Worm (Caenorhabditis elegans) whole organism, L3 larva: ENCODE measurements around the gene F48G7.7.

ENCODE experiments used
- fos-1 ChIP-seq: fragments of 150-350 bp; optimal IDR thresholded peaks from 2 replicates; lab custom pipeline; 2014; ENCODE audit warnings: missing biosample characterization, missing genetic modification characterization
- nhr-12 ChIP-seq: fragments of 150-350 bp; optimal IDR thresholded peaks from 2 replicates; lab custom pipeline; 2014; ENCODE audit warnings: missing biosample characterization, missing genetic modification characterization
- pqm-1 ChIP-seq: fragments of 150-350 bp; optimal IDR thresholded peaks from 2 replicates; lab custom pipeline; 2017; ENCODE audit warnings: missing biosample characterization, missing genetic modification characterization, inconsistent platforms
- unc-62 ChIP-seq: fragments of 150-350 bp; sonication (generic microtip); optimal IDR thresholded peaks from 4 replicates; lab custom pipeline; 2014; ENCODE audit warnings: missing biosample characterization, missing genetic modification reagents, missing genetic modification characterization

ce11 chrV:598626-599025, 27.6 kb downstream of the F48G7.7 start:
- no peak for TF ChIP-seq unc-62 (GFP tag; lab: Kevin White, UChicago)
- TF ChIP-seq pqm-1 (tag; lab: Kevin White, UChicago): no peak
- TF ChIP-seq fos-1 (tag; lab: Kevin White, UChicago): no peak
- no peak for TF ChIP-seq nhr-12 (tag; lab: Kevin White, UChicago)
